Worm (Caenorhabditis elegans) whole organism, L3 larva: Measurements from ENCODE around the gene fbxb-112.

ENCODE experiments used
- R02D3.7 ChIP-seq: fragments of 150-350 bp; optimal IDR thresholded peaks from 2 replicates; lab custom pipeline; 2014; ENCODE audit warnings: missing biosample characterization, missing genetic modification characterization
- ZK546.5 ChIP-seq: sonication (generic microtip); optimal IDR thresholded peaks from 2 replicates; lab custom pipeline; 2017; ENCODE audit warnings: missing biosample characterization, missing genetic modification characterization
- aly-2 ChIP-seq: fragments of 150-350 bp; optimal IDR thresholded peaks from 2 replicates; lab custom pipeline; 2014; ENCODE audit warnings: missing biosample characterization, missing genetic modification characterization
- ceh-16 ChIP-seq: sonication (generic microtip); optimal IDR thresholded peaks from 2 replicates; lab custom pipeline; 2017; ENCODE audit warnings: missing biosample characterization, missing genetic modification characterization
- ceh-28 ChIP-seq: fragments of 150-350 bp; optimal IDR thresholded peaks from 2 replicates; lab custom pipeline; 2014; ENCODE audit warnings: missing biosample characterization, missing genetic modification reagents, missing genetic modification characterization
- ceh-9 ChIP-seq: sonication (generic microtip); optimal IDR thresholded peaks from 2 replicates; lab custom pipeline; 2018; ENCODE audit warnings: missing biosample characterization, missing genetic modification characterization
- daf-12 ChIP-seq: fragments of 150-350 bp; optimal IDR thresholded peaks from 2 replicates; lab custom pipeline; 2014; ENCODE audit warnings: missing biosample characterization, missing genetic modification reagents, missing genetic modification characterization
- egl-27 ChIP-seq: sonication (generic microtip); optimal IDR thresholded peaks from 4 replicates; lab custom pipeline; 2017; ENCODE audit warnings: missing biosample characterization, missing genetic modification reagents, missing genetic modification characterization
- egl-5 ChIP-seq: fragments of 150-350 bp; optimal IDR thresholded peaks from 2 replicates; lab custom pipeline; 2017; ENCODE audit warnings: missing biosample characterization, missing genetic modification reagents, missing genetic modification characterization, inconsistent platforms
- elt-1 ChIP-seq: fragments of 150-350 bp; optimal IDR thresholded peaks from 2 replicates; lab custom pipeline; 2014; ENCODE audit warnings: missing biosample characterization, missing genetic modification characterization
- elt-3 ChIP-seq, 3 experiments: fragments of 150-350 bp in 1 of 3; sonication (generic microtip) in 2 of 3; optimal IDR thresholded peaks; 2 replicates in 2 of 3; 4 replicates in 1 of 3; lab custom pipeline; 2014 to 2017; ENCODE audit warnings: missing biosample characterization in 3 of 3, missing genetic modification characterization in 3 of 3
- fkh-10 ChIP-seq: sonication (generic microtip); optimal IDR thresholded peaks from 2 replicates; lab custom pipeline; 2017; ENCODE audit warnings: missing biosample characterization, missing genetic modification reagents, missing genetic modification characterization
- fkh-2 ChIP-seq: fragments of 150-350 bp; optimal IDR thresholded peaks from 2 replicates; lab custom pipeline; 2014; ENCODE audit warnings: missing biosample characterization, missing genetic modification reagents, missing genetic modification characterization
- fos-1 ChIP-seq: fragments of 150-350 bp; optimal IDR thresholded peaks from 2 replicates; lab custom pipeline; 2014; ENCODE audit warnings: missing biosample characterization, missing genetic modification characterization
- hmg-11 ChIP-seq: sonication (generic microtip); optimal IDR thresholded peaks from 2 replicates; lab custom pipeline; 2016; ENCODE audit warnings: missing genetic modification characterization, missing compliant biosample characterization
- jun-1 ChIP-seq: fragments of 150-350 bp; optimal IDR thresholded peaks from 2 replicates; lab custom pipeline; 2014; ENCODE audit warnings: missing biosample characterization, missing genetic modification reagents, missing genetic modification characterization
- lin-15B ChIP-seq: fragments of 150-350 bp; optimal IDR thresholded peaks from 2 replicates; lab custom pipeline; 2014; ENCODE audit warnings: missing biosample characterization, missing genetic modification characterization
- lin-39 ChIP-seq: fragments of 150-350 bp; optimal IDR thresholded peaks from 2 replicates; lab custom pipeline; 2018; ENCODE audit warnings: missing biosample characterization, missing genetic modification reagents, missing genetic modification characterization
- lsy-12 ChIP-seq: sonication (generic microtip); optimal IDR thresholded peaks from 2 replicates; lab custom pipeline; 2016; ENCODE audit warnings: mild to moderate bottlenecking, missing genetic modification characterization, missing compliant biosample characterization
- mdl-1 ChIP-seq: fragments of 150-350 bp; optimal IDR thresholded peaks from 2 replicates; lab custom pipeline; 2014; ENCODE audit warnings: missing biosample characterization, missing genetic modification characterization
- mml-1 ChIP-seq: fragments of 150-350 bp; sonication (generic microtip); optimal IDR thresholded peaks from 3 replicates; lab custom pipeline; 2014; ENCODE audit warnings: missing biosample characterization, missing genetic modification characterization
- nfya-1 ChIP-seq: sonication (generic microtip); optimal IDR thresholded peaks from 2 replicates; lab custom pipeline; 2017; ENCODE audit warnings: missing genetic modification characterization, mild to moderate bottlenecking, missing compliant biosample characterization, antibody characterized with exemption, moderate library complexity; ENCODE audit not compliant: insufficient read depth
- nhr-12 ChIP-seq: fragments of 150-350 bp; optimal IDR thresholded peaks from 2 replicates; lab custom pipeline; 2014; ENCODE audit warnings: missing biosample characterization, missing genetic modification characterization
- nhr-23 ChIP-seq: fragments of 150-350 bp; optimal IDR thresholded peaks from 2 replicates; lab custom pipeline; 2014; ENCODE audit warnings: missing biosample characterization, missing genetic modification reagents, missing genetic modification characterization
- nhr-237 ChIP-seq: fragments of 150-350 bp; optimal IDR thresholded peaks from 2 replicates; lab custom pipeline; 2014; ENCODE audit warnings: missing biosample characterization, missing genetic modification characterization
- nhr-25 ChIP-seq: sonication (generic microtip); optimal IDR thresholded peaks from 2 replicates; lab custom pipeline; 2017; ENCODE audit warnings: missing biosample characterization, missing genetic modification characterization
- nhr-28 ChIP-seq: fragments of 150-350 bp; optimal IDR thresholded peaks from 2 replicates; lab custom pipeline; 2014; ENCODE audit warnings: missing biosample characterization, missing genetic modification characterization
- nhr-43 ChIP-seq: sonication (generic microtip); optimal IDR thresholded peaks from 2 replicates; lab custom pipeline; 2016; ENCODE audit warnings: mild to moderate bottlenecking, missing genetic modification characterization, missing compliant biosample characterization; ENCODE audit not compliant: poor library complexity, severe bottlenecking
- nhr-67 ChIP-seq: fragments of 150-350 bp; optimal IDR thresholded peaks from 2 replicates; lab custom pipeline; 2014; ENCODE audit warnings: missing biosample characterization, missing genetic modification characterization
- nhr-76 ChIP-seq: fragments of 150-350 bp; sonication (generic microtip); optimal IDR thresholded peaks from 5 replicates; lab custom pipeline; 2014; ENCODE audit warnings: missing biosample characterization, missing genetic modification characterization
- nhr-77 ChIP-seq: fragments of 150-350 bp; optimal IDR thresholded peaks from 2 replicates; lab custom pipeline; 2014; ENCODE audit warnings: missing biosample characterization, missing genetic modification characterization
- pha-4 ChIP-seq: fragments of 150-350 bp; optimal IDR thresholded peaks from 2 replicates; lab custom pipeline; 2014; ENCODE audit warnings: missing biosample characterization, missing genetic modification reagents, missing genetic modification characterization
- pqm-1 ChIP-seq: fragments of 150-350 bp; optimal IDR thresholded peaks from 2 replicates; lab custom pipeline; 2017; ENCODE audit warnings: missing biosample characterization, missing genetic modification characterization, inconsistent platforms
- sea-2 ChIP-seq: fragments of 150-350 bp; sonication (generic microtip); optimal IDR thresholded peaks from 4 replicates; lab custom pipeline; 2014; ENCODE audit warnings: missing biosample characterization, missing genetic modification reagents, missing genetic modification characterization
- skn-1 ChIP-seq: fragments of 150-350 bp; optimal IDR thresholded peaks from 2 replicates; lab custom pipeline; 2014; ENCODE audit warnings: missing biosample characterization, missing genetic modification characterization
- snpc-4 ChIP-seq: fragments of 150-350 bp; optimal IDR thresholded peaks from 2 replicates; lab custom pipeline; 2014; ENCODE audit warnings: missing biosample characterization, missing genetic modification characterization
- tbx-2 ChIP-seq: sonication (generic microtip); optimal IDR thresholded peaks from 2 replicates; lab custom pipeline; 2016; ENCODE audit warnings: mild to moderate bottlenecking, missing genetic modification characterization, missing compliant biosample characterization
- unc-39 ChIP-seq: sonication (generic microtip); optimal IDR thresholded peaks from 4 replicates; lab custom pipeline; 2017; ENCODE audit warnings: missing biosample characterization, missing genetic modification characterization
- unc-62 ChIP-seq: fragments of 150-350 bp; sonication (generic microtip); optimal IDR thresholded peaks from 4 replicates; lab custom pipeline; 2014; ENCODE audit warnings: missing biosample characterization, missing genetic modification reagents, missing genetic modification characterization
- zag-1 ChIP-seq: fragments of 150-350 bp; optimal IDR thresholded peaks from 2 replicates; lab custom pipeline; 2014; ENCODE audit warnings: missing biosample characterization, missing genetic modification characterization
- ztf-11 ChIP-seq: fragments of 150-350 bp; optimal IDR thresholded peaks from 2 replicates; lab custom pipeline; 2014; ENCODE audit warnings: missing biosample characterization, missing genetic modification characterization
- ztf-4 ChIP-seq: fragments of 150-350 bp; optimal IDR thresholded peaks from 2 replicates; lab custom pipeline; 2014; ENCODE audit warnings: missing biosample characterization, missing genetic modification characterization

fbxb-112 gene

DNA sequence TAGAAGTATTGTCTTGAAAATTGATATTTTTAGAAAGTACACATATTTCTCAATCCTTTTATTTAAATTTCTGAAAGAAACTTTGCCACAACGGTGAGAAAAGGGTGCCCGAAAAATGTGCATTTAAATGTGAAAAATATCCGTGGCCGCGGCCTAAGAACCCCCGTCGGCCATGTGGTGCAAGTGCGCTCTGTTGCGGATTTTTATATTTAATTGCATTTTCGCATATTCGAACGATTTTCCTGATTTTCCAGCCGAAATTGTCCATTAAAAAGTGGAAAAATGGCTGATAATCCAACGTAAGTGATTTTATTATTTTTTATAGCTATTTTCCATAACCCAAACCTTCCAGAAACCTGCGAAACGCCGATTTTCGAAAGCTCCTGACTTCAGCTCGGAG is 8.7 kb upstream of the fbxb-112 start, which contains the start of gene smu-2 (continued):
- TF ChIP-seq nhr-43 (tag; lab: Kevin White, UChicago) (no peak), skn-1 (tag; lab: Kevin White, UChicago) (no peak)

DNA sequence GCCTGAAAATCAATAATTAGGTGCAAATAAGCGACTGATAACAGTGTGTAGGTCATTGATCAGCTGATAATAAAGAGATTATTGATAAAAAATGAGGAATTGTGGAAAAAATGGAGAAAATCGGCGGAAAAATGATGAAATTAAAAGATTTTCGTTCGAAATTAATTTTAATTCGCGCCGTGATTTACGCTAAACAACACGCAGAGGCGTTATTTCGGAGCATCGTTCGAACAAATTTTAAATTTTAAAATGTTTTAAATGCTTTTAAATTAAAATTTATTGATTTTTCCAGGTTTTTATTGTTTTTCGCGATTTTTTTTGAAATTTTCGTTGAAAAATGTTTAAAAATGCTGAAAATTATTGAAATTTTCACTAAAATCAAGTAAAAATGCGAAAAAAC is 8.5 kb downstream of the fbxb-112 start, which contains the start of gene Y49F6B.9:
Gene Y49F6B.9 (minus strand): TSS at position 2 of the 400 bp plus-strand sequence.
- TF ChIP-seq nhr-76 (tag; lab: Kevin White, UChicago) (no peak), unc-39 (tag; lab: Kevin White, UChicago) (no peak), hmg-11 (no peak), aly-2 (tag; lab: Kevin White, UChicago) (no peak), fkh-2 (tag; lab: Kevin White, UChicago) (no peak), nhr-25 (tag; lab: Kevin White, UChicago) (no peak), ceh-9 (no peak), zag-1 (no peak), fos-1 (tag; lab: Kevin White, UChicago) (no peak), nhr-28 (tag; lab: Kevin White, UChicago) (no peak), fkh-10 (GFP tag; lab: Kevin White, UChicago) (no peak), lin-39 (tag; lab: Kevin White, UChicago) (no peak), elt-1 (tag; lab: Kevin White, UChicago) (no peak), ceh-28 (tag; lab: Kevin White, UChicago) (no peak), tbx-2 (no peak), jun-1 (tag; lab: Kevin White, UChicago) (no peak), nhr-237 (tag; lab: Kevin White, UChicago) (no peak), lsy-12 (tag; lab: Kevin White, UChicago) (no peak), egl-5 (no peak)

DNA sequence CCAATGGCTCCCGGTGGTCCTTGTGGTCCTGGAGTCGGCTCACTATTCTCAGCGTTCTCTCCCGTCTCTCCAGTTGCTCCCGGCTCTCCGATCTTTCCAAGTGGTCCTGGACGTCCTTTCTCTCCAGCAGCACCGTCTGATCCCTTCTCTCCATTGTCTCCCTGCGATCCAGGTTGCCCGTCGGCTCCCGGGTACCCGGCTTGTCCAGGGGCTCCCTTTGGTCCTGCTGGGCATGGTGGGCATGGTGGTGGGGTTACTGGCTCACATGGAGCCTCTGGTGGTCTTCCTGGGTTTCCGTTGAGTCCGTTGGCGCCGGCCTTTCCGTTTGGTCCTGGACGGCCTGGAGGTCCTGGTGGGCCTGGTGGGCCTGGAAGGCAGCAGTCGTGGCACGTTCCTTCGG is 9.5 kb downstream of the fbxb-112 start:
- TF ChIP-seq ZK546.5: no peak
- no peak for TF ChIP-seq R02D3.7
- TF ChIP-seq fkh-10 (GFP tag; lab: Kevin White, UChicago): no peak
- no peak for TF ChIP-seq sea-2
- TF ChIP-seq fkh-2 (tag; lab: Kevin White, UChicago): no peak
- TF ChIP-seq snpc-4 (tag; lab: Kevin White, UChicago): no peak
- no peak for TF ChIP-seq nhr-67 (tag; lab: Kevin White, UChicago)
- TF ChIP-seq mml-1 (tag; lab: Kevin White, UChicago): no peak
- no peak for TF ChIP-seq ceh-16
- TF ChIP-seq hmg-11: no peak
- no peak for TF ChIP-seq elt-3 (tag; optimal IDR thresholded peaks at IDR 0.05; lab: Kevin White, UChicago)
- no peak for TF ChIP-seq nhr-43 (tag; lab: Kevin White, UChicago)

DNA sequence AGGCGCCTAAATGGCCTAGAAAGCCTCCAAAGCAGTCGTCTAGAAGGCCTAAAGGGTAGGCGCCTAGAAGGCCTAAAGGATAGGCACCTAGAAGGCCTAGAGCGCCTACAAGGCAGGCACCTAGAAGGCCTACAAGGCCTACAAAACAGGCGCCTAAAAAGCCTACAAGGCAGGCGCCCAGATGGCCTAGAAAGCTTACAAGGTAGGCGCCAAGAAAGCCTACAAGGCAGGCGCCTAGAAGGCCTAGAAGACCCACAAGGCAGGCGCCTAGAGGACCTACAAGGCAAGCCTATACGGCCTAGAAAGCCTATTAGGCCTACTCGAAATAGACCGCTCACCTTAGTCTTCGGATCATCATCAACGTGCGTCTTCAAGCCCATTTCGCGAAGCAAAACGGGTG is 11.1 kb downstream of the fbxb-112 start:
- TF ChIP-seq pqm-1 (tag; lab: Kevin White, UChicago) (no peak), nfya-1 (no peak)

DNA sequence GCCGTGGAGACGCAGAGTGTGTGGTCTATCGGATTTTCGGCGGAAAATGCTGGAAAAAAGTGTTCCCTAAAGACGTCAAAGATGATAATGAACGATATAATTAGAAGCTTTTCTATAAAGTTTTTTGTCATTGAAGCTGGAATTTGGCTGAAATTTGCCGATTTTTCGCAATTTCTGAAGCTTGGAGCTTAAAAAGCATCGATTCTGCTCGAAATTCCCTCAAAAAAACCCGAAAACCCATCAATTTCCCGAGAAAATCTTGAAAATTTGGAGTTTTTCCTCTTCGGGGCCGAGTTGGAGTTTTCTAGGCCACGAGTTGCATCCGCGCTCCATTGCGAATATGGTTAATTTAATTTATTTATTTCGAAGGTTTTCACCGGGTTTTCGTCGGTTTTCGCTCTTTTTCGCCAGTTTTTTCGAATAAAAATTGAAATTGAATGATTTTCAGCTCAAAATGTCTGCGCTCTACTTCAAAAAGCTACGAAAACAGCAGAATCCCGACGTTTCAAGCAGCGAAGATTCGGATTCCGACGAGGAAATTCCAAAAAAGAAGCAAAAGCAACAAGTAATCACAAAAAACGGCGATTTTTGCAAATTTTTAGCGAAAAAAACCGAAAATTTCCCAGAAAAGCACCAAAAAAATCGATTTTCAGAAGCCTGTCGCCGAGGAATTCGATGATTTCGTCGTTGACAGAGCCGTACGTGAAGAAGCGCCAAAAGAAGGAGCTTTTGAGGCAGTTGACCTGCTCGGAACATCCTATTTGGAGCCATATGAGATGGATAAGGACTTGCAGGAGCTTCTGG is 11.8 kb downstream of the fbxb-112 start, which contains the start of the genes col-71 and Y49F6B.2:
Gene col-71 (minus strand): TSS at position 51 of the 804 bp plus-strand sequence.
Gene Y49F6B.2 (plus strand): TSS at position 449 of the 804 bp plus-strand sequence.
- no peak for TF ChIP-seq fkh-2 (tag; lab: Kevin White, UChicago)
- TF ChIP-seq ztf-4 (tag; lab: Kevin White, UChicago): no peak
- no peak for TF ChIP-seq nhr-77 (tag; lab: Kevin White, UChicago)
- peak; percentile 30 for TF ChIP-seq skn-1 (tag; lab: Kevin White, UChicago)
- no peak for TF ChIP-seq mdl-1 (tag; lab: Kevin White, UChicago)
- no peak for TF ChIP-seq daf-12 (tag; lab: Kevin White, UChicago)
- TF ChIP-seq pqm-1 (tag; lab: Kevin White, UChicago): no peak
- TF ChIP-seq ceh-9: no peak
- peak; percentile 94 for TF ChIP-seq lin-15B (tag; lab: Kevin White, UChicago)
- TF ChIP-seq nhr-76 (tag; lab: Kevin White, UChicago): no peak
- TF ChIP-seq ceh-16: no peak
- TF ChIP-seq pha-4 (tag; lab: Kevin White, UChicago): peak; percentile 75
- no peak for TF ChIP-seq ztf-11 (tag; lab: Kevin White, UChicago)
- TF ChIP-seq zag-1: no peak
- TF ChIP-seq aly-2 (tag; lab: Kevin White, UChicago): no peak
- peak; percentile 63 for TF ChIP-seq egl-5
- no peak for TF ChIP-seq nhr-12 (tag; lab: Kevin White, UChicago)
- TF ChIP-seq nhr-23 (tag; lab: Kevin White, UChicago): peak; percentile 61
- TF ChIP-seq fkh-10 (GFP tag; lab: Kevin White, UChicago): peak; percentile 59
- TF ChIP-seq nhr-43 (tag; lab: Kevin White, UChicago): no peak
- peak; percentile 21 for TF ChIP-seq tbx-2
- peak; percentile 29 for TF ChIP-seq R02D3.7
- TF ChIP-seq lsy-12 (tag; lab: Kevin White, UChicago): no peak
- TF ChIP-seq nhr-67 (tag; lab: Kevin White, UChicago): no peak
- TF ChIP-seq unc-62: no peak
- no peak for TF ChIP-seq egl-27 (tag; lab: Kevin White, UChicago)
- peak; percentile 68 for TF ChIP-seq lin-39 (tag; lab: Kevin White, UChicago)
- no peak for TF ChIP-seq sea-2
- TF ChIP-seq jun-1 (tag; lab: Kevin White, UChicago): no peak
- TF ChIP-seq snpc-4 (tag; lab: Kevin White, UChicago): peak; percentile 73
